Worm (Caenorhabditis elegans) whole organism, young adult: Measurements from ENCODE around the gene fbxa-38.

Source experiments
- B0035.1 ChIP-seq: sonication (generic microtip); optimal IDR thresholded peaks from 2 replicates; lab custom pipeline; 2016; ENCODE audit warnings: missing genetic modification characterization, mild to moderate bottlenecking, missing compliant biosample characterization, missing genotype, missing genetic modification reagents
- B0261.1 ChIP-seq: sonication (generic microtip); optimal IDR thresholded peaks from 2 replicates; lab custom pipeline; 2016; ENCODE audit warnings: mild to moderate bottlenecking, missing genetic modification characterization, moderate library complexity, missing compliant biosample characterization
- B0336.3 ChIP-seq: fragments of 200-800 bp; sonication (Bioruptor generic); IDR thresholded peaks from 2 replicates; pipeline ENCODE4 v1.3.6; 2022; ENCODE audit warnings: missing genetic modification characterization, missing compliant biosample characterization
- F49E8.2 ChIP-seq: sonication (generic microtip); optimal IDR thresholded peaks from 3 replicates; lab custom pipeline; 2017; ENCODE audit warnings: missing genetic modification characterization, mild to moderate bottlenecking, missing compliant biosample characterization, antibody characterized with exemption, moderate library complexity; ENCODE audit not compliant: insufficient read depth
- F57A8.1 ChIP-seq: fragments of 200-800 bp; sonication (Bioruptor generic); optimal IDR thresholded peaks from 2 replicates; lab custom pipeline; 2018; ENCODE audit warnings: mild to moderate bottlenecking, missing genetic modification characterization, moderate library complexity, missing compliant biosample characterization
- K12H6.12 ChIP-seq: fragments of 200-800 bp; sonication (Bioruptor generic); optimal IDR thresholded peaks from 2 replicates; lab custom pipeline; 2018; ENCODE audit warnings: mild to moderate bottlenecking, missing genetic modification characterization, missing compliant biosample characterization
- Y53F4B.3 ChIP-seq: fragments of 200-800 bp; sonication (Bioruptor generic); IDR thresholded peaks from 2 replicates; pipeline ENCODE4 v1.3.6; 2022; ENCODE audit warnings: missing genetic modification reagents, missing genetic modification characterization, missing compliant biosample characterization
- Y79H2A.3 ChIP-seq: fragments of 200-800 bp; sonication (Bioruptor generic); conservative IDR thresholded peaks from 2 replicates; pipeline ENCODE4 v1.3.6; 2022; ENCODE audit warnings: missing genetic modification reagents, missing genetic modification characterization, missing compliant biosample characterization
- atf-7 ChIP-seq: sonication (generic microtip); optimal IDR thresholded peaks from 2 replicates; lab custom pipeline; 2017; ENCODE audit warnings: mild to moderate bottlenecking, missing genetic modification characterization, missing compliant biosample characterization
- ceh-100 ChIP-seq: fragments of 200-800 bp; sonication (Bioruptor generic); IDR thresholded peaks from 2 replicates; pipeline ENCODE4 v1.3.6; 2022; ENCODE audit warnings: missing genetic modification reagents, missing genetic modification characterization, missing compliant biosample characterization
- ceh-27 ChIP-seq: fragments of 200-800 bp; sonication (Bioruptor generic); optimal IDR thresholded peaks from 2 replicates; lab custom pipeline; 2018; ENCODE audit warnings: mild to moderate bottlenecking, missing genetic modification characterization, moderate library complexity, missing compliant biosample characterization
- ceh-40 ChIP-seq: fragments of 200-800 bp; sonication (Bioruptor generic); IDR thresholded peaks from 2 replicates; pipeline ENCODE4 v1.3.6; 2022; ENCODE audit warnings: missing genetic modification characterization, missing compliant biosample characterization
- ceh-79 ChIP-seq: sonication (generic microtip); optimal IDR thresholded peaks from 2 replicates; lab custom pipeline; 2017; ENCODE audit warnings: mild to moderate bottlenecking, missing genetic modification characterization, missing compliant biosample characterization
- chd-7 ChIP-seq: sonication (generic microtip); optimal IDR thresholded peaks from 2 replicates; lab custom pipeline; 2016; ENCODE audit warnings: mild to moderate bottlenecking, missing genetic modification characterization, moderate library complexity, missing compliant biosample characterization
- dox-1 ChIP-seq: fragments of 200-800 bp; sonication (Bioruptor generic); IDR thresholded peaks from 2 replicates; pipeline ENCODE4 v1.3.6; 2022; ENCODE audit warnings: missing genetic modification reagents, missing genetic modification characterization, missing compliant biosample characterization
- dpl-1 ChIP-seq: fragments of 150-350 bp; optimal IDR thresholded peaks from 2 replicates; lab custom pipeline; 2014; ENCODE audit warnings: missing biosample characterization, missing genetic modification reagents, missing genetic modification characterization
- ekl-4 ChIP-seq: fragments of 200-800 bp; sonication (Bioruptor generic); IDR thresholded peaks from 2 replicates; pipeline ENCODE4 v1.3.6; 2022; ENCODE audit warnings: missing genetic modification reagents, missing genetic modification characterization, missing compliant biosample characterization
- ets-4 ChIP-seq: fragments of 200-800 bp; sonication (Bioruptor generic); optimal IDR thresholded peaks from 2 replicates; lab custom pipeline; 2018; ENCODE audit warnings: mild to moderate bottlenecking, missing genetic modification characterization, missing compliant biosample characterization
- him-1 ChIP-seq: sonication (generic microtip); optimal IDR thresholded peaks from 2 replicates; lab custom pipeline; 2016; ENCODE audit warnings: missing genotype, missing genetic modification reagents, missing genetic modification characterization, missing compliant biosample characterization
- hrde-1 ChIP-seq: sonication (generic microtip); optimal IDR thresholded peaks from 2 replicates; lab custom pipeline; 2016; ENCODE audit warnings: missing genetic modification characterization, mild to moderate bottlenecking, missing compliant biosample characterization, moderate library complexity, missing genotype, missing genetic modification reagents, borderline replicate concordance
- hsf-1 ChIP-seq: fragments of 200-800 bp; sonication (Bioruptor generic); IDR thresholded peaks from 2 replicates; pipeline ENCODE4 v1.3.6; 2022; ENCODE audit warnings: missing genetic modification reagents, missing genetic modification characterization, missing compliant biosample characterization
- lin-35 ChIP-seq, 3 experiments: fragments of 150-350 bp in 2 of 3; sonication (generic microtip) in 1 of 3; optimal IDR thresholded peaks; 2 replicates each; lab custom pipeline; 2014 to 2018; ENCODE audit warnings: missing biosample characterization in 3 of 3, missing genetic modification characterization in 3 of 3, missing genetic modification reagents in 3 of 3
- mcd-1 ChIP-seq: fragments of 200-800 bp; sonication (Bioruptor generic); IDR thresholded peaks from 2 replicates; pipeline ENCODE4 v1.3.6; 2022; ENCODE audit warnings: missing genetic modification reagents, missing genetic modification characterization, missing compliant biosample characterization
- mes-4 ChIP-seq: sonication (generic microtip); optimal IDR thresholded peaks from 2 replicates; lab custom pipeline; 2016; ENCODE audit warnings: missing genotype, missing genetic modification characterization, missing compliant biosample characterization
- nfya-2 ChIP-seq: fragments of 200-800 bp; sonication (Bioruptor generic); IDR thresholded peaks from 2 replicates; pipeline ENCODE4 v1.3.6; 2022; ENCODE audit warnings: missing genetic modification reagents, missing genetic modification characterization, missing compliant biosample characterization
- nhr-120 ChIP-seq: fragments of 200-800 bp; sonication (Bioruptor generic); IDR thresholded peaks from 2 replicates; pipeline ENCODE4 v1.3.6; 2022; ENCODE audit warnings: missing genetic modification characterization, missing compliant biosample characterization
- nhr-90 ChIP-seq: sonication (generic microtip); optimal IDR thresholded peaks from 2 replicates; lab custom pipeline; 2016; ENCODE audit warnings: missing genotype, mild to moderate bottlenecking, missing genetic modification characterization, missing compliant biosample characterization
- pha-4 ChIP-seq: fragments of 150-350 bp; sonication (generic microtip); optimal IDR thresholded peaks from 2 replicates; lab custom pipeline; 2014; ENCODE audit warnings: missing biosample characterization, missing genetic modification reagents, missing genetic modification characterization
- rec-8 ChIP-seq, 2 experiments: sonication (generic microtip); optimal IDR thresholded peaks; 2 replicates each; lab custom pipeline; 2016; ENCODE audit warnings: mild to moderate bottlenecking in 2 of 2, missing genetic modification characterization in 2 of 2, missing genetic modification reagents in 2 of 2, missing genotype in 2 of 2, missing biosample characterization in 1 of 2, missing compliant biosample characterization in 1 of 2, moderate library complexity in 1 of 2
- snpc-3.4 ChIP-seq: sonication (generic microtip); optimal IDR thresholded peaks from 2 replicates; lab custom pipeline; 2017; ENCODE audit warnings: missing genetic modification characterization, mild to moderate bottlenecking, missing compliant biosample characterization, antibody characterized with exemption, moderate library complexity, missing genotype, missing genetic modification reagents
- zfh-2 ChIP-seq: fragments of 200-800 bp; sonication (Bioruptor generic); conservative IDR thresholded peaks from 2 replicates; pipeline ENCODE4 v1.3.6; 2022; ENCODE audit warnings: missing genetic modification reagents, missing genetic modification characterization, missing compliant biosample characterization
- zim-3 ChIP-seq: sonication (generic microtip); optimal IDR thresholded peaks from 2 replicates; lab custom pipeline; 2017; ENCODE audit warnings: mild to moderate bottlenecking, missing genetic modification characterization, moderate library complexity, missing compliant biosample characterization
- ztf-18 ChIP-seq: sonication (generic microtip); optimal IDR thresholded peaks from 2 replicates; lab custom pipeline; 2016; ENCODE audit warnings: missing genotype, mild to moderate bottlenecking, missing genetic modification characterization, missing compliant biosample characterization
- ztf-3 ChIP-seq: fragments of 200-800 bp; sonication (Bioruptor generic); optimal IDR thresholded peaks from 2 replicates; lab custom pipeline; 2018; ENCODE audit warnings: mild to moderate bottlenecking, missing genetic modification characterization, missing compliant biosample characterization
- ztf-6 ChIP-seq: fragments of 200-800 bp; sonication (Bioruptor generic); IDR thresholded peaks from 2 replicates; pipeline ENCODE4 v1.3.6; 2022; ENCODE audit warnings: missing genetic modification reagents, missing genetic modification characterization, missing compliant biosample characterization

The fbxa-38 gene

DNA sequence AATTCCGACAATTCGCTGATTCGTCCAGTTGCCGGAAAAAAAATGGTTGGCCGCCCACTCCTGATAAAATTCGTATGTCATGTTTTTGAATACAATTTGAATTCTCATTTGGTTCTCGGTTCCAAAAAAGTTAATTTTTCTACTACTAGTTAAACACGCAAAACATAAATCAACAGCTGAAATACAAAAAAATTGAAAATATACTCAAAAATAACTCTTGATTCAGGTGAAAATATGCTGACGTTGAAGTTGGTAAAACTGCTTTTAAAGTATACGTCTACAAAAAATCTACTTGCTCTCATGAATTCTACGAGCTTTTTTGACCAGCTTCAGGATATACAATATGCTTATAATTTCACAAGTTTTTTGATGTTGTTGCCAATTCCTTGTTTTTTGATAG lies 16.0 kb downstream of the fbxa-38 start, which contains the start of gene srz-56:
srz-56 (plus strand) TSS at position 301 of the 400 bp plus-strand sequence.
- no peak for TF ChIP-seq nhr-90 (tag; lab: Kevin White, UChicago)

ce11 chrIII:2243617-2244016 lies 19.1 kb downstream of the fbxa-38 start:
- TF ChIP-seq hrde-1 (no peak), lin-35 (GFP tag; optimal IDR thresholded peaks at IDR 0.05; lab: Kevin White, UChicago) (no peak), snpc-3.4 (tag; lab: Kevin White, UChicago) (no peak), nhr-90 (tag; lab: Kevin White, UChicago) (no peak), chd-7 (no peak), B0035.1 (tag; lab: Kevin White, UChicago) (no peak), ekl-4 (no peak), F49E8.2 (tag; lab: Kevin White, UChicago) (no peak), nfya-2 (GFP tag; lab: Robert Waterston, UW) (no peak), dox-1 (GFP tag; lab: Robert Waterston, UW) (no peak), ceh-27 (GFP tag; lab: Kevin White, UChicago) (no peak), mes-4 (tag; lab: Kevin White, UChicago) (no peak), atf-7 (tag; lab: Kevin White, UChicago) (no peak)

DNA sequence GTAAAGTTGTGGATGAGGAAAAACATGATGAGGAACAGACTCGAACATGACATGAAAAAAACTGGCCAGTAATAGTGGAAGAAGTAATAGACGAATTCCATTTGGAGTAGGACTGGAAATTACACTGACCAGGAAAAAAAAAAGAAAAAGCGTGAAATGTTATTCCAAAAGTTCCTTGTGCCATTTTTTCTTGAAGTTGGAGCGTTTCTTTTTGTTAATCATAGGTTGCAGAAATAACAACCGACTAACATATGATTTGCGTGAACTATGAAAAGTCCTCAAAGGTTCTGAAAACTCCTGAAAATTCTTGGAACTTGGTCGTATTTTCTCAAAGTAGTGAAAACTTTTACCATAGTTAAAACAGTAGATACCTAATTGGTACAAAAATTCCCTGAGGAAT lies 21.3 kb downstream of the fbxa-38 start, which contains the start of gene srd-67:
srd-67 (minus strand) TSS at position 101 of the 400 bp plus-strand sequence.
- TF ChIP-seq ztf-3 = no peak
- no peak for TF ChIP-seq zim-3 (tag; lab: Kevin White, UChicago)
- TF ChIP-seq dpl-1 (GFP tag; lab: Kevin White, UChicago) = no peak
- no peak for TF ChIP-seq ets-4 (GFP tag; lab: Kevin White, UChicago)
- TF ChIP-seq ceh-27 (GFP tag; lab: Kevin White, UChicago) = no peak
- TF ChIP-seq him-1 = no peak
- no peak for TF ChIP-seq F57A8.1
- no peak for TF ChIP-seq zfh-2
- TF ChIP-seq Y79H2A.3 (GFP tag; lab: Robert Waterston, UW) = no peak
- no peak for TF ChIP-seq nhr-120

ce11 chrIII:2251348-2251747 lies 26.9 kb downstream of the fbxa-38 start, which contains the start of gene fbxa-7:
Gene fbxa-7, minus strand, starts transcription at chrIII:2251448.
- TF ChIP-seq ztf-3 (no peak), ceh-40 (no peak), ztf-18 (no peak), him-1 (no peak), ceh-79 (no peak), rec-8 (tag; optimal IDR thresholded peaks at IDR 0.05; lab: Kevin White, UChicago) (no peak), Y53F4B.3 (GFP tag; lab: Robert Waterston, UW) (no peak), pha-4 (tag; lab: Kevin White, UChicago) (no peak), ceh-100 (no peak), nfya-2 (GFP tag; lab: Robert Waterston, UW) (no peak), B0336.3 (no peak), nhr-90 (tag; lab: Kevin White, UChicago) (no peak), mes-4 (tag; lab: Kevin White, UChicago) (no peak), ztf-6 (GFP tag; lab: Robert Waterston, UW) (no peak), hsf-1 (no peak), B0261.1 (no peak), K12H6.12 (tag; lab: Kevin White, UChicago) (no peak), mcd-1 (GFP tag; lab: Robert Waterston, UW) (no peak)
